Worm (Caenorhabditis elegans) whole organism, young adult: ENCODE results near the gene Y53C12A.3.

ENCODE experiments used
- B0035.1 ChIP-seq: sonication (generic microtip); optimal IDR thresholded peaks from 2 replicates; lab custom pipeline; 2016; ENCODE audit warnings: missing genetic modification characterization, mild to moderate bottlenecking, missing compliant biosample characterization, missing genotype, missing genetic modification reagents
- C06A6.2 ChIP-seq: fragments of 200-800 bp; sonication (Bioruptor generic); conservative IDR thresholded peaks from 2 replicates; pipeline ENCODE4 v1.3.6; 2022; ENCODE audit warnings: missing genetic modification characterization, missing compliant biosample characterization
- F22D6.2 ChIP-seq: sonication (generic microtip); optimal IDR thresholded peaks from 2 replicates; lab custom pipeline; 2016; ENCODE audit warnings: mild to moderate bottlenecking, missing genetic modification characterization, missing compliant biosample characterization
- Y53F4B.3 ChIP-seq: fragments of 200-800 bp; sonication (Bioruptor generic); IDR thresholded peaks from 2 replicates; pipeline ENCODE4 v1.3.6; 2022; ENCODE audit warnings: missing genetic modification reagents, missing genetic modification characterization, missing compliant biosample characterization
- aptf-2 ChIP-seq: fragments of 200-800 bp; sonication (Bioruptor generic); conservative IDR thresholded peaks from 2 replicates; pipeline ENCODE4 v1.3.6; 2022; ENCODE audit warnings: missing genetic modification reagents, missing genetic modification characterization, missing compliant biosample characterization
- ceh-27 ChIP-seq: fragments of 200-800 bp; sonication (Bioruptor generic); optimal IDR thresholded peaks from 2 replicates; lab custom pipeline; 2018; ENCODE audit warnings: mild to moderate bottlenecking, missing genetic modification characterization, moderate library complexity, missing compliant biosample characterization
- him-1 ChIP-seq: sonication (generic microtip); optimal IDR thresholded peaks from 2 replicates; lab custom pipeline; 2016; ENCODE audit warnings: missing genotype, missing genetic modification reagents, missing genetic modification characterization, missing compliant biosample characterization
- unc-62 ChIP-seq: fragments of 150-350 bp; optimal IDR thresholded peaks from 2 replicates; lab custom pipeline; 2014; ENCODE audit warnings: missing biosample characterization, missing genetic modification reagents, missing genetic modification characterization
- zim-3 ChIP-seq: sonication (generic microtip); optimal IDR thresholded peaks from 2 replicates; lab custom pipeline; 2017; ENCODE audit warnings: mild to moderate bottlenecking, missing genetic modification characterization, moderate library complexity, missing compliant biosample characterization
- ztf-6 ChIP-seq: fragments of 200-800 bp; sonication (Bioruptor generic); IDR thresholded peaks from 2 replicates; pipeline ENCODE4 v1.3.6; 2022; ENCODE audit warnings: missing genetic modification reagents, missing genetic modification characterization, missing compliant biosample characterization

DNA sequence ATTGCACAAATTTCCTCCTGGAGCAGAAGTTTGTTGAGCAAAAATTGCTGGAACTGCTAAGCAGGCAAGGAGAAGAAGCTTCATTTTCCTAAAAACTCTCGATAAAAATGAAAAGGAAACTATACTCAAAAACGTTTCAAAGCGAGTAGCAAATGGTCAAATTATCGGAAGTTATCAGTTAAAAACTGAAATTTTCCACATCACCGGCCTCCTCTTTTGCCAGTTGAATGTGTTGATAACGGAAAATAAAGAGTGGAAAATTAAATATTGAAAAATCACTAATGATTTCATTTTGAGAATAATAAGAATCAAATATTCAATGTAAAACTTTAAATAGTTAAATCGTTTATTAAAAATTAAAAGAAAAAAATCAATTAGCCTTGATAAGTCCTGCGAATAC, 47.1 kb downstream of the Y53C12A.3 start, which contains the start of gene ZK1320.2:
- TF ChIP-seq C06A6.2 (no peak), unc-62 (no peak), aptf-2 (GFP tag; lab: Robert Waterston, UW) (no peak), Y53F4B.3 (GFP tag; lab: Robert Waterston, UW) (no peak), B0035.1 (tag; lab: Kevin White, UChicago) (no peak), zim-3 (tag; lab: Kevin White, UChicago) (no peak), F22D6.2 (tag; lab: Kevin White, UChicago) (no peak), ceh-27 (no peak), him-1 (no peak), ztf-6 (GFP tag; lab: Robert Waterston, UW) (no peak)
